Fruit fly (Drosophila melanogaster): ENCODE data around the gene brat.

DNA sequence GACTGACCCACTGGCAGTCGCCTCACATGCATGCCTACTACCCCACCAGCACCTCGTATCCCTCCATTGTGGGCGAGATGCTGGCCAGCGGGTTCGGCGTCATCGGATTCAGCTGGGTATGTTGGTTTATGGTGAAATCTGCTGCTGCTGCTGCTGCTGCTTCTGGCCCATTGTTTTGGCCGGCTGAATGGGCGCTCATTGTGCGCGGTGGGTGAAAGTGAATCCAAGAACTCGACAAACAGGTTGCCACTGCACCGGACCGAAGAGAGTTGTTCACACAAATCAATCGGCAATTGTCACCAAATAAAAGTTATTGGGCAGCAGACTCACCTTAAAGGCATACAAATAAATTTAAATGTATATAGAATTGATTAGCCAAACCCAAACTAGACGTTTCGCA lies 21.4 kb upstream of the brat start:
- TF ChIP-seq h (optimal IDR thresholded peaks at IDR 0.05) (no peak), Sin3A (optimal IDR thresholded peaks at IDR 0.05) (no peak), Myc (optimal IDR thresholded peaks at IDR 0.05) (no peak), psq (optimal IDR thresholded peaks at IDR 0.05) (no peak), insv (optimal IDR thresholded peaks at IDR 0.05) (no peak), ttk (optimal IDR thresholded peaks at IDR 0.05) (no peak)

All from Kc167 (cell line).